Worm (Caenorhabditis elegans) whole organism, early embryonic: Measurements from ENCODE around the gene R11H6.4.

Experiments
- B0310.2 ChIP-seq: sonication (generic microtip); optimal IDR thresholded peaks from 2 replicates; lab custom pipeline; 2016; ENCODE audit warnings: mild to moderate bottlenecking, missing genetic modification characterization, missing compliant biosample characterization
- aly-1 ChIP-seq: sonication (generic microtip); optimal IDR thresholded peaks from 2 replicates; lab custom pipeline; 2016; ENCODE audit warnings: missing genetic modification characterization, missing compliant biosample characterization
- ama-1 ChIP-seq: fragments of 150-350 bp; optimal IDR thresholded peaks from 2 replicates; lab custom pipeline; 2014
- hmbx-1 ChIP-seq: sonication (generic microtip); optimal IDR thresholded peaks from 2 replicates; lab custom pipeline; 2016; ENCODE audit warnings: mild to moderate bottlenecking, missing genetic modification characterization, missing compliant biosample characterization
- hnd-1 ChIP-seq: sonication (generic microtip); optimal IDR thresholded peaks from 2 replicates; lab custom pipeline; 2016; ENCODE audit warnings: missing genetic modification characterization, missing compliant biosample characterization
- tbx-11 ChIP-seq: fragments of 200-800 bp; sonication (Bioruptor generic); IDR thresholded peaks from 2 replicates; pipeline ENCODE4 v1.3.6; 2022; ENCODE audit warnings: missing genetic modification characterization, missing compliant biosample characterization
- tra-4 ChIP-seq: sonication (generic microtip); optimal IDR thresholded peaks from 2 replicates; lab custom pipeline; 2017; ENCODE audit warnings: missing genetic modification characterization, missing compliant biosample characterization

DNA sequence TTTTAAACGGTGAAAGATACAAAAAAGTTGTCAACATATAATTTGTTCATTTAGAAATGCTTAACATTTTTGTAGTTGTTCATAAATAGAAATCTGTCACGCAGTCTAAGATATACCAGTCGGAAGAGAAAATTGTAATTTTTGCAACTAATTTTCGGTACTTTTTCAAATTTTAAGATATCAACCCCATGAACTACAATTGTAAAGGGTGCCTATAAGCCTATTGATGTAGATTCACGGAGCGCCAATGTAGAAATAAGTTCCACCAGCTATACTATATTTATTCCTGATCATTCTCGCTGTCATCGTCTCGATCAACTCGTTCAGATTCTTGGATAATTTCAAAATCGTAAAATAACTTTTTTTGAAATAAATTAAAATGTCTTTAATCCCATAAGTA lies 14.8 kb upstream of the R11H6.4 start:
- no peak for TF ChIP-seq tbx-11 (GFP tag; lab: Robert Waterston, UW)
- no peak for TF ChIP-seq hnd-1 (tag; lab: Kevin White, UChicago)
- TF ChIP-seq aly-1 (tag; lab: Kevin White, UChicago), result no peak
- no peak for TF ChIP-seq ama-1
- TF ChIP-seq hmbx-1, result no peak
- TF ChIP-seq B0310.2 (tag; lab: Kevin White, UChicago), result no peak
- TF ChIP-seq tra-4 (tag; lab: Kevin White, UChicago), result no peak
